Fruit fly (Drosophila melanogaster): Measurements from ENCODE around the gene Men-b.

DNA sequence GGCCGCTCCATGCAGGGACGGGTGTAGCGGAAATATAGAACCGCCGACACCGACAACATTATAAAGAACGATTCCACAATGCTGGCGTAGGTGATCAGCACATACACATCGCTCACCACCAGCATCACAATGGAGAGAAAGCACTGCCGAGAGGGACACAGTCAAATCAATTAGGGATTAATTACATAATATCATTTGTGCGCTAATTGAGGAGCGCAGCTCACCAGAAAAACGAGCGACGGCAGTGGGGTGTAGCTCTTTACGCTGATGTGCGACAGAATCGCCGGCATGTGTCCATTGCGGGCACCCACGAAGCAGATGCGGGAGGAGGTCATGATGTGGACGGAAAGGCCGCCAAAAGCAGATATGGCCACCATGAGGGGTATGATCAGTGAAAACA, 42.0 kb upstream of the Men-b start:
- TF ChIP-seq kay (GFP tag; ENCODE audit: borderline replicate concordance) (no peak), ovo (GFP tag; optimal IDR thresholded peaks at IDR 0.05) (no peak), toe (GFP tag; optimal IDR thresholded peaks at IDR 0.05) (no peak), CG14711 (tag; optimal IDR thresholded peaks at IDR 0.05) (no peak), Mnt (GFP tag; optimal IDR thresholded peaks at IDR 0.05) (no peak), CG1620 (GFP tag; optimal IDR thresholded peaks at IDR 0.05) (no peak), CG33017 (tag; optimal IDR thresholded peaks at IDR 0.05) (no peak), cic (GFP tag; optimal IDR thresholded peaks at IDR 0.05) (no peak), pad (GFP tag; optimal IDR thresholded peaks at IDR 0.05) (no peak)

Measured in whole organism, adult.